Worm (Caenorhabditis elegans): Measurements from ENCODE around the gene H35N09.2.

H35N09.2 gene

ce11 chrX:8643817-8644216 lies 39.0 kb upstream of the H35N09.2 start, which contains the start of gene stg-2:
stg-2 (minus strand) TSS chrX:8643917.
- TF ChIP-seq nhr-11 (tag; optimal IDR thresholded peaks at IDR 0.05) (no peak), mab-5 (tag; optimal IDR thresholded peaks at IDR 0.05) (no peak), nhr-129 (tag; optimal IDR thresholded peaks at IDR 0.05) (no peak), ztf-4 (tag; optimal IDR thresholded peaks at IDR 0.05) (no peak)

ce11 chrX:8640654-8641053 lies 35.8 kb upstream of the H35N09.2 start:
- TF ChIP-seq unc-55 (GFP tag; optimal IDR thresholded peaks at IDR 0.05) = no peak
- no peak for TF ChIP-seq nhr-23 (tag; optimal IDR thresholded peaks at IDR 0.05)
- TF ChIP-seq fos-1 (tag; optimal IDR thresholded peaks at IDR 0.05) = peak; percentile 1
- TF ChIP-seq crh-2 (tag; optimal IDR thresholded peaks at IDR 0.05) = peak; percentile 11
- TF ChIP-seq Y55F3AM.14 (GFP tag; optimal IDR thresholded peaks at IDR 0.05) = no peak
- TF ChIP-seq egl-27 (tag; optimal IDR thresholded peaks at IDR 0.05) = no peak
- no peak for TF ChIP-seq R02D3.7 (tag; optimal IDR thresholded peaks at IDR 0.05)
- peak; percentile 18 for TF ChIP-seq sma-9 (GFP tag; optimal IDR thresholded peaks at IDR 0.05)
- no peak for TF ChIP-seq sma-9 (tag; optimal IDR thresholded peaks at IDR 0.05)
- no peak for TF ChIP-seq dmd-4 (tag; optimal IDR thresholded peaks at IDR 0.05)
- TF ChIP-seq lsy-2 (tag; optimal IDR thresholded peaks at IDR 0.05) = no peak
- no peak for TF ChIP-seq nhr-237 (tag; optimal IDR thresholded peaks at IDR 0.05)
- TF ChIP-seq sma-3 (GFP tag; optimal IDR thresholded peaks at IDR 0.05) = peak; percentile 13
- TF ChIP-seq skn-1 (tag; optimal IDR thresholded peaks at IDR 0.05) = no peak
- no peak for TF ChIP-seq snpc-4 (tag; optimal IDR thresholded peaks at IDR 0.05)
- TF ChIP-seq ztf-1 (GFP tag; conservative IDR thresholded peaks at IDR 0.05) = no peak

- peak; percentile 15 for TF ChIP-seq sma-3 (GFP tag; optimal IDR thresholded peaks at IDR 0.05)
- TF ChIP-seq Y55F3AM.14 (GFP tag; optimal IDR thresholded peaks at IDR 0.05) = peak; percentile 15
- TF ChIP-seq unc-39 (tag; optimal IDR thresholded peaks at IDR 0.05) = no peak
- no peak for TF ChIP-seq ztf-1 (GFP tag; conservative IDR thresholded peaks at IDR 0.05)
- TF ChIP-seq nhr-21 (tag; optimal IDR thresholded peaks at IDR 0.05) = peak; percentile 12
Measured at ce11 chrX:8638679-8639184, 33.9 kb upstream of the H35N09.2 start.

- no peak for TF ChIP-seq F13H6.1 (tag; optimal IDR thresholded peaks at IDR 0.05)
- no peak for TF ChIP-seq lin-11 (tag; optimal IDR thresholded peaks at IDR 0.05)
- TF ChIP-seq blmp-1 (tag; optimal IDR thresholded peaks at IDR 0.05; ENCODE audit: insufficient read depth) = no peak
- TF ChIP-seq skn-1 (tag; optimal IDR thresholded peaks at IDR 0.05) = no peak
- TF ChIP-seq nhr-10 (tag; optimal IDR thresholded peaks at IDR 0.05) = no peak
- no peak for TF ChIP-seq aly-2 (tag; optimal IDR thresholded peaks at IDR 0.05)
- TF ChIP-seq C34F6.9 (tag; optimal IDR thresholded peaks at IDR 0.05) = no peak
- no peak for TF ChIP-seq fos-1 (tag; optimal IDR thresholded peaks at IDR 0.05)
- no peak for TF ChIP-seq mab-5 (tag; optimal IDR thresholded peaks at IDR 0.05)
- TF ChIP-seq mdl-1 (tag; optimal IDR thresholded peaks at IDR 0.05) = no peak
Measured at ce11 chrX:8625090-8625489, 20.2 kb upstream of the H35N09.2 start, which contains the start of gene K01A12.3. K01A12.3 (minus strand) TSS chrX:8625190.

- TF ChIP-seq nhr-21 (tag; optimal IDR thresholded peaks at IDR 0.05) (peak; percentile 22), sma-9 (GFP tag; optimal IDR thresholded peaks at IDR 0.05) (peak; percentile 15), sma-9 (tag; optimal IDR thresholded peaks at IDR 0.05) (no peak), fos-1 (tag; optimal IDR thresholded peaks at IDR 0.05) (peak; percentile 24), unc-55 (GFP tag; optimal IDR thresholded peaks at IDR 0.05) (peak; percentile 26), C34F6.9 (tag; optimal IDR thresholded peaks at IDR 0.05) (peak; percentile 24), unc-39 (tag; optimal IDR thresholded peaks at IDR 0.05) (no peak), nhr-129 (tag; optimal IDR thresholded peaks at IDR 0.05) (peak; percentile 24), F13H6.1 (tag; optimal IDR thresholded peaks at IDR 0.05) (peak; percentile 19), ztf-11 (tag; optimal IDR thresholded peaks at IDR 0.05) (no peak), nhr-10 (tag; optimal IDR thresholded peaks at IDR 0.05) (no peak), nhr-237 (tag; optimal IDR thresholded peaks at IDR 0.05) (no peak), egl-27 (tag; optimal IDR thresholded peaks at IDR 0.05) (no peak)
Measured at ce11 chrX:8623840-8624591, 19.2 kb upstream of the H35N09.2 start.

- TF ChIP-seq sma-3 (GFP tag; optimal IDR thresholded peaks at IDR 0.05) (no peak), nhr-21 (tag; optimal IDR thresholded peaks at IDR 0.05) (no peak), unc-39 (tag; optimal IDR thresholded peaks at IDR 0.05) (no peak), C34F6.9 (tag; optimal IDR thresholded peaks at IDR 0.05) (no peak), ztf-4 (tag; optimal IDR thresholded peaks at IDR 0.05) (no peak), gmeb-1 (tag; optimal IDR thresholded peaks at IDR 0.05) (no peak), alr-1 (tag; optimal IDR thresholded peaks at IDR 0.05) (no peak), elt-1 (tag; optimal IDR thresholded peaks at IDR 0.05) (no peak), elt-3 (tag; optimal IDR thresholded peaks at IDR 0.05) (no peak)
Measured at ce11 chrX:8613053-8613452, 8.2 kb upstream of the H35N09.2 start, which contains the start of gene K01A12.2. K01A12.2 (plus strand) TSS chrX:8613353.
